Fruit fly (Drosophila melanogaster): ENCODE results near the gene nht.

- TF ChIP-seq CG17806 (tag; optimal IDR thresholded peaks at IDR 0.05) (no peak), EcR (GFP tag; optimal IDR thresholded peaks at IDR 0.05) (peak; percentile 83), fd96Ca (GFP tag; IDR thresholded peaks at IDR 0.05) (no peak), gl (tag; optimal IDR thresholded peaks at IDR 0.05) (no peak), CG32121 (GFP tag; IDR thresholded peaks at IDR 0.05) (no peak), CG15710 (tag; optimal IDR thresholded peaks at IDR 0.05) (no peak)
Measured at dm6 chr2L:15301841-15302240, 16.9 kb downstream of the nht start.
